Fruit fly (Drosophila melanogaster): Measurements from ENCODE around the gene CG43076.

CG43076 gene

dm6 chrX:15221076-15221475 lies 2.3 kb downstream of the CG43076 start, which contains the start of gene CG43075:
TSS of gene CG43075 (minus strand) at chrX:15221176.
- TF ChIP-seq cnc (optimal IDR thresholded peaks at IDR 0.05): no peak
- TF ChIP-seq pad (GFP tag; optimal IDR thresholded peaks at IDR 0.05): no peak
- TF ChIP-seq toe (GFP tag; optimal IDR thresholded peaks at IDR 0.05): no peak
- TF ChIP-seq cic (GFP tag; optimal IDR thresholded peaks at IDR 0.05): no peak
- TF ChIP-seq Mnt (GFP tag; optimal IDR thresholded peaks at IDR 0.05): no peak
- no peak for TF ChIP-seq kay (GFP tag; ENCODE audit: borderline replicate concordance)
- no peak for TF ChIP-seq CG11617 (GFP tag; optimal IDR thresholded peaks at IDR 0.05)
- TF ChIP-seq CG7101 (tag; optimal IDR thresholded peaks at IDR 0.05): no peak
- TF ChIP-seq CG7045 (GFP tag; optimal IDR thresholded peaks at IDR 0.05): no peak
- no peak for TF ChIP-seq CG1620 (GFP tag; optimal IDR thresholded peaks at IDR 0.05)
- TF ChIP-seq bab1 (GFP tag; optimal IDR thresholded peaks at IDR 0.05): no peak

dm6 chrX:15216048-15216447 lies 7.3 kb downstream of the CG43076 start:
- TF ChIP-seq CG1620 (GFP tag; optimal IDR thresholded peaks at IDR 0.05) (no peak), kay (GFP tag; ENCODE audit: borderline replicate concordance) (no peak), CG5204 (GFP tag; optimal IDR thresholded peaks at IDR 0.05) (no peak), CG33017 (tag; optimal IDR thresholded peaks at IDR 0.05) (no peak), CG7045 (GFP tag; optimal IDR thresholded peaks at IDR 0.05) (no peak), Hr96 (GFP tag; optimal IDR thresholded peaks at IDR 0.05) (no peak), ovo (GFP tag; optimal IDR thresholded peaks at IDR 0.05) (no peak), tj (GFP tag; optimal IDR thresholded peaks at IDR 0.05) (no peak), Crg-1 (GFP tag; optimal IDR thresholded peaks at IDR 0.05) (no peak), CG12768 (GFP tag; optimal IDR thresholded peaks at IDR 0.05) (no peak), CG7101 (tag; optimal IDR thresholded peaks at IDR 0.05) (no peak)

dm6 chrX:15210086-15210485 lies 13.3 kb downstream of the CG43076 start, which contains the start of gene CG5662:
TSS of gene CG5662 (plus strand) at chrX:15210386.
- TF ChIP-seq CG33017 (tag; optimal IDR thresholded peaks at IDR 0.05) (no peak), tj (GFP tag; optimal IDR thresholded peaks at IDR 0.05) (no peak), pad (GFP tag; optimal IDR thresholded peaks at IDR 0.05) (no peak), CG7045 (GFP tag; optimal IDR thresholded peaks at IDR 0.05) (no peak), CG11617 (GFP tag; optimal IDR thresholded peaks at IDR 0.05) (no peak), Hr96 (GFP tag; optimal IDR thresholded peaks at IDR 0.05) (no peak), ovo (GFP tag; optimal IDR thresholded peaks at IDR 0.05) (no peak), toe (GFP tag; optimal IDR thresholded peaks at IDR 0.05) (no peak), CG12768 (GFP tag; optimal IDR thresholded peaks at IDR 0.05) (no peak), Clk (GFP tag; optimal IDR thresholded peaks at IDR 0.05) (no peak), CG1620 (GFP tag; optimal IDR thresholded peaks at IDR 0.05) (no peak), CG5204 (GFP tag; optimal IDR thresholded peaks at IDR 0.05) (no peak), Mnt (GFP tag; optimal IDR thresholded peaks at IDR 0.05) (no peak), cic (GFP tag; optimal IDR thresholded peaks at IDR 0.05) (no peak), kay (GFP tag; ENCODE audit: borderline replicate concordance) (no peak), cnc (optimal IDR thresholded peaks at IDR 0.05) (no peak), CG7101 (tag; optimal IDR thresholded peaks at IDR 0.05) (no peak), CG14711 (tag; optimal IDR thresholded peaks at IDR 0.05) (no peak), Crg-1 (GFP tag; optimal IDR thresholded peaks at IDR 0.05) (no peak), bab1 (GFP tag; optimal IDR thresholded peaks at IDR 0.05) (no peak)

- TF ChIP-seq CG7101 (tag; optimal IDR thresholded peaks at IDR 0.05): no peak
- no peak for TF ChIP-seq ovo (GFP tag; optimal IDR thresholded peaks at IDR 0.05)
- TF ChIP-seq CG14711 (tag; optimal IDR thresholded peaks at IDR 0.05): no peak
- no peak for TF ChIP-seq cnc (optimal IDR thresholded peaks at IDR 0.05)
- TF ChIP-seq CG1620 (GFP tag; optimal IDR thresholded peaks at IDR 0.05): no peak
- TF ChIP-seq CG11617 (GFP tag; optimal IDR thresholded peaks at IDR 0.05): no peak
- TF ChIP-seq toe (GFP tag; optimal IDR thresholded peaks at IDR 0.05): no peak
- TF ChIP-seq Clk (GFP tag; optimal IDR thresholded peaks at IDR 0.05): no peak
- TF ChIP-seq Hr96 (GFP tag; optimal IDR thresholded peaks at IDR 0.05): no peak
- no peak for TF ChIP-seq kay (GFP tag; ENCODE audit: borderline replicate concordance)
- no peak for TF ChIP-seq CG7045 (GFP tag; optimal IDR thresholded peaks at IDR 0.05)
Measured at dm6 chrX:15206536-15206935, 16.8 kb downstream of the CG43076 start, which contains the start of gene CG32588. TSS of gene CG32588 (minus strand) at chrX:15206636.

- TF ChIP-seq cnc (optimal IDR thresholded peaks at IDR 0.05): no peak
Measured at dm6 chrX:15203634-15204033, 19.7 kb downstream of the CG43076 start.

dm6 chrX:15199845-15200432 lies 23.4 kb downstream of the CG43076 start:
- TF ChIP-seq Clk (GFP tag; optimal IDR thresholded peaks at IDR 0.05) (no peak), CG14711 (tag; optimal IDR thresholded peaks at IDR 0.05) (no peak), CG11617 (GFP tag; optimal IDR thresholded peaks at IDR 0.05) (no peak), pad (GFP tag; optimal IDR thresholded peaks at IDR 0.05) (no peak), CG7101 (tag; optimal IDR thresholded peaks at IDR 0.05) (no peak), CG7045 (GFP tag; optimal IDR thresholded peaks at IDR 0.05) (no peak), kay (GFP tag; ENCODE audit: borderline replicate concordance) (no peak), toe (GFP tag; optimal IDR thresholded peaks at IDR 0.05) (no peak), CG5204 (GFP tag; optimal IDR thresholded peaks at IDR 0.05) (no peak), CG33017 (tag; optimal IDR thresholded peaks at IDR 0.05) (no peak), cic (GFP tag; optimal IDR thresholded peaks at IDR 0.05) (no peak), ovo (GFP tag; optimal IDR thresholded peaks at IDR 0.05) (no peak), Hr96 (GFP tag; optimal IDR thresholded peaks at IDR 0.05) (no peak), tj (GFP tag; optimal IDR thresholded peaks at IDR 0.05) (no peak), CG12768 (GFP tag; optimal IDR thresholded peaks at IDR 0.05) (no peak), Crg-1 (GFP tag; optimal IDR thresholded peaks at IDR 0.05) (no peak), cnc (optimal IDR thresholded peaks at IDR 0.05) (no peak), Mnt (GFP tag; optimal IDR thresholded peaks at IDR 0.05) (no peak), CG1620 (GFP tag; optimal IDR thresholded peaks at IDR 0.05) (no peak), bab1 (GFP tag; optimal IDR thresholded peaks at IDR 0.05) (no peak)
